Worm (Caenorhabditis elegans): ENCODE results near the gene srw-23.

Gene srw-23

DNA sequence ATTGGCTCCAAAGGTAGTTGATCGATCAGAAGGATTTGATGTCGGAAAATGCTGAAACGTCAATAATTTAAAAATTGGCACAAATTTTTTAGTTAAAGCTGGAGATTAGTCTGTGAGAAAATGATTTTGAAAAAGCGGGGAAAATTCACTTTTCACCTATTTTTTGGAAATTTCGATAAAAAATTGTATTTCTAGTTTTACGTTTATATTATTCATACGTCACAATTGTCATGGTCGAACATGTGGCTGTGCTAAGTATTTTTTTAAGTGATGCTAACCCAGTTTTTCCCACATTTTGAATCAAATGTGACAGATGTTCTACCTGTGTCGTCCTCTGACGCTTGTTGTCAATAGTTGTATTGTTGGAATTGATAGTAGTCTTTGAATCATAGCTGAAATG is 5.8 kb downstream of the srw-23 start:
- TF ChIP-seq unc-62 (GFP tag; optimal IDR thresholded peaks at IDR 0.05 in 1 of 2), result peak in 1 of 2 experiments; percentile 94
- TF ChIP-seq unc-62 (tag; optimal IDR thresholded peaks at IDR 0.05), result no peak
- TF ChIP-seq ZK337.2 (GFP tag; IDR thresholded peaks at IDR 0.05), result no peak

DNA sequence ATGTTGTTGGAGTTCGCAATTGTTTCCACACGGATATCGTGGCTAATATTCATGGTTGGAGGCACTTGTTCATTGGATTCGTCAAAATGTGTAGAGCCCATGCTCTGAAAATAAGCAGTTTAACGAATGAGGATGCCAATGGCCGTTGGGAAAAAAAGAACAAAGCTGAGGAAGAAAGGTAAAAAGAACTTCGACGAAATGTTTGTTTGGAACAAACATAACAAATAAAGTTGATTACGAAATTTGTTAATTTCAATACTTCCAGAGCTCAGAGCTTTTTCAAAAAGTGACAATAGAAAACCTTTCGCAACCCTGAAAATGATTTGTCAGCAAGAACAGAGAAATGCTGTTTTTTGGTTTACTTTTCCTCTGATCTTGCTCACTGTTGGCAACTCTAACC is 6.3 kb downstream of the srw-23 start, which contains the start of gene F09C6.3:
F09C6.3 (minus strand) TSS at position 101 of the 400 bp plus-strand sequence.
- no peak for TF ChIP-seq rbr-2 (tag; optimal IDR thresholded peaks at IDR 0.05)

ce11 chrV:16880679-16881078 is 6.9 kb downstream of the srw-23 start, which contains the start of gene F09C6.14:
F09C6.14 (plus strand) TSS chrV:16880979.
- TF ChIP-seq F37D6.2 (tag; optimal IDR thresholded peaks at IDR 0.05) (no peak), hlh-30 (tag; optimal IDR thresholded peaks at IDR 0.05; ENCODE audit: insufficient read depth) (no peak), ZK546.5 (tag; optimal IDR thresholded peaks at IDR 0.05) (no peak), unc-39 (tag; optimal IDR thresholded peaks at IDR 0.05) (no peak), hif-1 (tag; optimal IDR thresholded peaks at IDR 0.05) (no peak), zip-11 (GFP tag; IDR thresholded peaks at IDR 0.05) (no peak)

ce11 chrV:16882260-16882918 is 8.6 kb downstream of the srw-23 start, which contains the start of the genes F09C6.11 and F09C6.12:
F09C6.11 (minus strand) TSS chrV:16882310.
F09C6.12 (plus strand) TSS chrV:16882868.
- TF ChIP-seq mdt-29 (GFP tag; IDR thresholded peaks at IDR 0.05) (no peak), pha-4 (GFP tag; IDR thresholded peaks at IDR 0.05) (no peak), pha-4 (tag; optimal IDR thresholded peaks at IDR 0.05) (peak; percentile 27)

DNA sequence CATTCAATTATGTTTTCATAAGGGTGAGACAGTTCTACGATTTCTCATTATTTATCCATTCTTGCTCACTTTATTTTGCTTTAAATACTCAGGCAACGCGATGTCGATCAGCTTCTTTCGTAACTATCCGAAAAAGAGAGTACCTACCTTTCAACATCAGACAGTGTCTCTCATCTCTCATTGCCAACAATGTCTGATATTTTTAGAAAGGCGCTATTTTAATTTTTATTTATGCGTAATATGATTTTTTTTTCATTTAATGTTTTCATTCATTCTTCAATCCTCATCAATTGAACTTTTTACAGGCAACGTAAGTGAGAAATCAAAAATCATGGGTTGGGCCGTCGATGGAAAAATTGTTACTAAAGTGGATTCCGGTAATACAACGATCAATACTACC is 11.0 kb downstream of the srw-23 start, which contains the start of gene F09C6.13:
F09C6.13 (plus strand) TSS at position 301 of the 400 bp plus-strand sequence.
- TF ChIP-seq vab-7 (GFP tag; IDR thresholded peaks at IDR 0.05), result no peak
- peak in 1 of 2 experiments; percentile 6 for TF ChIP-seq unc-62 (GFP tag; optimal IDR thresholded peaks at IDR 0.05 in 1 of 2)
- no peak for TF ChIP-seq unc-62 (tag; optimal IDR thresholded peaks at IDR 0.05)

- TF ChIP-seq nhr-111 (GFP tag; optimal IDR thresholded peaks at IDR 0.05), result no peak
- TF ChIP-seq F49E8.2 (tag; optimal IDR thresholded peaks at IDR 0.05; ENCODE audit: borderline replicate concordance), result no peak
- TF ChIP-seq lin-39 (tag; optimal IDR thresholded peaks at IDR 0.05), result no peak
- no peak for TF ChIP-seq rbr-2 (tag; optimal IDR thresholded peaks at IDR 0.05)
- no peak for TF ChIP-seq Y48G9A.11 (GFP tag; IDR thresholded peaks at IDR 0.05)
- no peak for TF ChIP-seq duxl-1 (tag; optimal IDR thresholded peaks at IDR 0.05; ENCODE audit: poor library complexity)
- no peak for TF ChIP-seq nhr-76 (tag; optimal IDR thresholded peaks at IDR 0.05)
- no peak for TF ChIP-seq aly-2 (tag; optimal IDR thresholded peaks at IDR 0.05)
- TF ChIP-seq madf-9 (GFP tag; conservative IDR thresholded peaks at IDR 0.05), result no peak
- no peak for TF ChIP-seq pqm-1 (tag; optimal IDR thresholded peaks at IDR 0.05)
- no peak for TF ChIP-seq F10B5.3 (tag; optimal IDR thresholded peaks at IDR 0.05)
- TF ChIP-seq zfp-3 (GFP tag; conservative IDR thresholded peaks at IDR 0.05), result no peak
- TF ChIP-seq unc-62 (GFP tag; optimal IDR thresholded peaks at IDR 0.05 in 1 of 2), result no peak
- TF ChIP-seq unc-62 (tag; optimal IDR thresholded peaks at IDR 0.05), result no peak
- TF ChIP-seq F37D6.2 (tag; optimal IDR thresholded peaks at IDR 0.05), result no peak
- no peak for TF ChIP-seq nhr-77 (tag; optimal IDR thresholded peaks at IDR 0.05)
- no peak for TF ChIP-seq lin-38 (GFP tag; IDR thresholded peaks at IDR 0.05)
- no peak for TF ChIP-seq gei-8 (GFP tag; optimal IDR thresholded peaks at IDR 0.05)
- TF ChIP-seq arid-1 (GFP tag; conservative IDR thresholded peaks at IDR 0.05), result no peak
Observed at ce11 chrV:16888788-16889325, 15.1 kb downstream of the srw-23 start, which contains the start of the genes ifas-2 and fbxa-44. ifas-2 (minus strand) TSS chrV:16888888. fbxa-44 (plus strand) TSS chrV:16889275.

All from whole organism, L4 larva.